Worm (Caenorhabditis elegans): ENCODE measurements around the gene npax-3.

ce11 chrIV:10855049-10855448 lies 27.1 kb upstream of the npax-3 start, which contains the start of gene T11G6.3:
- no peak for TF ChIP-seq fkh-3 (tag; optimal IDR thresholded peaks at IDR 0.05)
- no peak for TF ChIP-seq ama-1 (optimal IDR thresholded peaks at IDR 0.05)
- no peak for TF ChIP-seq ama-1 (GFP tag; optimal IDR thresholded peaks at IDR 0.05)
- TF ChIP-seq nhr-90 (tag; optimal IDR thresholded peaks at IDR 0.05): no peak
- TF ChIP-seq egl-18 (GFP tag; IDR thresholded peaks at IDR 0.05): no peak
- TF ChIP-seq Y67H2A.10 (GFP tag; conservative IDR thresholded peaks at IDR 0.05): no peak
- no peak for TF ChIP-seq sea-2 (GFP tag; IDR thresholded peaks at IDR 0.05)
- no peak for TF ChIP-seq lsy-27 (tag; optimal IDR thresholded peaks at IDR 0.05; ENCODE audit: borderline replicate concordance, insufficient read depth)
- TF ChIP-seq C17E4.6 (GFP tag; IDR thresholded peaks at IDR 0.05): no peak
- TF ChIP-seq snpc-4 (GFP tag; optimal IDR thresholded peaks at IDR 0.05): no peak
- no peak for TF ChIP-seq snpc-4 (tag; optimal IDR thresholded peaks at IDR 0.05)

All from whole organism, young adult.